Fruit fly (Drosophila melanogaster): ENCODE results near the gene RabGGTb.

The RabGGTb gene

dm6 chr2L:2886613-2887537 is 8.0 kb downstream of the RabGGTb start (continued):
- TF ChIP-seq Hsf (GFP tag; optimal IDR thresholded peaks at IDR 0.05): no peak
- TF ChIP-seq NFAT (GFP tag; IDR thresholded peaks at IDR 0.05): no peak
- no peak for TF ChIP-seq maf-S (GFP tag; optimal IDR thresholded peaks at IDR 0.05)
- peak; percentile 31 for TF ChIP-seq yki (optimal IDR thresholded peaks at IDR 0.05)
- peak; percentile 36 for TF ChIP-seq CG1832 (GFP tag; optimal IDR thresholded peaks at IDR 0.05)
- no peak for TF ChIP-seq CG15269 (tag; optimal IDR thresholded peaks at IDR 0.05)
- TF ChIP-seq Sox102F (GFP tag; optimal IDR thresholded peaks at IDR 0.05): no peak
- TF ChIP-seq cg (GFP tag; optimal IDR thresholded peaks at IDR 0.05): peak; percentile 68
- no peak for TF ChIP-seq CrebB (tag; optimal IDR thresholded peaks at IDR 0.05)
- no peak for TF ChIP-seq az2 (GFP tag; optimal IDR thresholded peaks at IDR 0.05)
- no peak for TF ChIP-seq prd (optimal IDR thresholded peaks at IDR 0.05)
- TF ChIP-seq prd (GFP tag; IDR thresholded peaks at IDR 0.05): no peak
- TF ChIP-seq CG3163 (GFP tag; optimal IDR thresholded peaks at IDR 0.05): peak; percentile 25
- TF ChIP-seq NC2α (GFP tag; optimal IDR thresholded peaks at IDR 0.05): no peak
- no peak for TF ChIP-seq Doc2 (GFP tag; IDR thresholded peaks at IDR 0.05)
- TF ChIP-seq Med (GFP tag): peak; percentile 14
- TF ChIP-seq Atf3 (GFP tag; optimal IDR thresholded peaks at IDR 0.05): no peak
- no peak for TF ChIP-seq ssp (GFP tag; IDR thresholded peaks at IDR 0.05)
- TF ChIP-seq Dip2 (GFP tag; IDR thresholded peaks at IDR 0.05): no peak
- TF ChIP-seq dan (GFP tag; IDR thresholded peaks at IDR 0.05): no peak
- no peak for TF ChIP-seq bowl (GFP tag; IDR thresholded peaks at IDR 0.05)
- no peak for TF ChIP-seq emc (GFP tag; optimal IDR thresholded peaks at IDR 0.05)
- no peak for TF ChIP-seq Dp (GFP tag; optimal IDR thresholded peaks at IDR 0.05)
- TF ChIP-seq CG14860 (GFP tag; IDR thresholded peaks at IDR 0.05; ENCODE audit: partially characterized antibody): no peak
- TF ChIP-seq CG10654 (GFP tag; optimal IDR thresholded peaks at IDR 0.05): no peak
- TF ChIP-seq ro (GFP tag; IDR thresholded peaks at IDR 0.05): no peak
- TF ChIP-seq CG13624 (GFP tag; optimal IDR thresholded peaks at IDR 0.05): no peak
- peak; percentile 35 for TF ChIP-seq cad (GFP tag; optimal IDR thresholded peaks at IDR 0.05)
- TF ChIP-seq Ssrp (tag; optimal IDR thresholded peaks at IDR 0.05): no peak
- no peak for TF ChIP-seq Vsx1 (GFP tag; optimal IDR thresholded peaks at IDR 0.05)
- no peak for TF ChIP-seq HHEX (GFP tag; optimal IDR thresholded peaks at IDR 0.05)
- TF ChIP-seq CG12942 (GFP tag; optimal IDR thresholded peaks at IDR 0.05): no peak
- TF ChIP-seq tup (GFP tag; optimal IDR thresholded peaks at IDR 0.05): no peak
- TF ChIP-seq E2f1 (GFP tag; IDR thresholded peaks at IDR 0.05): no peak
- no peak for TF ChIP-seq CG10979 (tag; optimal IDR thresholded peaks at IDR 0.05)
- TF ChIP-seq Lim3 (GFP tag; IDR thresholded peaks at IDR 0.05): no peak
- no peak for TF ChIP-seq sna (GFP tag; IDR thresholded peaks at IDR 0.05; ENCODE audit: partially characterized antibody)
- TF ChIP-seq sim (GFP tag; IDR thresholded peaks at IDR 0.05): 0 out of 2 replicates have a peak, but pooled peaks have one; percentile 37
- no peak for TF ChIP-seq CG2120 (GFP tag; optimal IDR thresholded peaks at IDR 0.05)
- TF ChIP-seq her (GFP tag; optimal IDR thresholded peaks at IDR 0.05): no peak
- no peak for TF ChIP-seq CG18476 (GFP tag; optimal IDR thresholded peaks at IDR 0.05)
- no peak for TF ChIP-seq ind (GFP tag; optimal IDR thresholded peaks at IDR 0.05)
- no peak for TF ChIP-seq CG17612 (GFP tag; IDR thresholded peaks at IDR 0.05)
- TF ChIP-seq CG9437 (GFP tag; optimal IDR thresholded peaks at IDR 0.05): no peak
- TF ChIP-seq Rx (GFP tag; IDR thresholded peaks at IDR 0.05): no peak
- no peak for TF ChIP-seq CG7839 (tag; optimal IDR thresholded peaks at IDR 0.05)
- peak in 1 of 2 experiments; percentile 29 for TF ChIP-seq bsh (GFP tag; optimal IDR thresholded peaks at IDR 0.05)
- no peak for TF ChIP-seq Hmx (GFP tag; optimal IDR thresholded peaks at IDR 0.05)
- peak; percentile 72 for TF ChIP-seq sd (tag; optimal IDR thresholded peaks at IDR 0.05)
- TF ChIP-seq vnd (GFP tag; IDR thresholded peaks at IDR 0.05; ENCODE audit: partially characterized antibody): no peak
- no peak for TF ChIP-seq hth (optimal IDR thresholded peaks at IDR 0.05)

All from whole organism, embryonic.